Worm (Caenorhabditis elegans) whole organism, L4 larva: Measurements from ENCODE around the gene fbxb-82.

Experiments used
- F49E8.2 ChIP-seq: sonication (generic microtip); optimal IDR thresholded peaks from 2 replicates; lab custom pipeline; 2016; ENCODE audit warnings: missing compliant biosample characterization, mild to moderate bottlenecking, missing genetic modification characterization, borderline replicate concordance
- T20F7.1 ChIP-seq: fragments of 200-800 bp; sonication (Bioruptor generic); optimal IDR thresholded peaks from 2 replicates; lab custom pipeline; 2018; ENCODE audit warnings: mild to moderate bottlenecking, missing genetic modification characterization, missing compliant biosample characterization
- cey-2 ChIP-seq: sonication (generic microtip); optimal IDR thresholded peaks from 3 replicates; lab custom pipeline; 2017; ENCODE audit warnings: missing genetic modification characterization, mild to moderate bottlenecking, missing compliant biosample characterization, antibody characterized with exemption, borderline replicate concordance; ENCODE audit not compliant: insufficient read depth
- daf-12 ChIP-seq: fragments of 150-350 bp; optimal IDR thresholded peaks from 2 replicates; lab custom pipeline; 2014; ENCODE audit warnings: missing biosample characterization, missing genetic modification reagents, missing genetic modification characterization
- daf-16 ChIP-seq, 3 experiments: sonication (generic microtip); optimal IDR thresholded peaks; 2 replicates each; lab custom pipeline; 2016 to 2017; ENCODE audit warnings: missing genetic modification characterization in 3 of 3, missing genetic modification reagents in 3 of 3, mild to moderate bottlenecking in 2 of 3, missing compliant biosample characterization in 2 of 3, missing biosample characterization in 1 of 3, moderate library complexity in 1 of 3
- dmd-8 ChIP-seq: fragments of 200-800 bp; sonication (Bioruptor generic); IDR thresholded peaks from 2 replicates; pipeline ENCODE4 v1.3.6; 2022; ENCODE audit warnings: missing genetic modification characterization, missing compliant biosample characterization
- duxl-1 ChIP-seq: sonication (generic microtip); optimal IDR thresholded peaks from 2 replicates; lab custom pipeline; 2016; ENCODE audit warnings: mild to moderate bottlenecking, missing genetic modification characterization, moderate library complexity, missing compliant biosample characterization; ENCODE audit not compliant: poor library complexity
- hlh-11 ChIP-seq: fragments of 200-800 bp; sonication (Bioruptor generic); optimal IDR thresholded peaks from 2 replicates; lab custom pipeline; 2018; ENCODE audit warnings: mild to moderate bottlenecking, missing genetic modification characterization, missing compliant biosample characterization
- hmg-1.1 ChIP-seq: fragments of 200-800 bp; sonication (Bioruptor generic); IDR thresholded peaks from 2 replicates; pipeline ENCODE4 v1.3.6; 2022; ENCODE audit warnings: missing genetic modification reagents, missing genetic modification characterization, missing compliant biosample characterization
- jun-1 ChIP-seq: fragments of 150-350 bp; optimal IDR thresholded peaks from 2 replicates; lab custom pipeline; 2014; ENCODE audit warnings: missing biosample characterization, missing genetic modification reagents, missing genetic modification characterization
- lim-7 ChIP-seq: fragments of 200-800 bp; sonication (Bioruptor generic); IDR thresholded peaks from 2 replicates; pipeline ENCODE4 v1.3.6; 2022; ENCODE audit warnings: missing genetic modification characterization, missing compliant biosample characterization
- lin-13 ChIP-seq: fragments of 150-350 bp; optimal IDR thresholded peaks from 2 replicates; lab custom pipeline; 2014; ENCODE audit warnings: missing biosample characterization, missing genetic modification reagents, missing genetic modification characterization
- madf-5 ChIP-seq, 2 experiments: fragments of 200-800 bp; sonication (Bioruptor generic); IDR thresholded peaks; 2 replicates each; pipeline ENCODE4 v1.3.6; 2022; ENCODE audit warnings: missing compliant biosample characterization in 2 of 2, missing genetic modification characterization in 2 of 2
- mdl-1 ChIP-seq, 2 experiments: fragments of 150-350 bp in 1 of 2; sonication (generic microtip) in 1 of 2; optimal IDR thresholded peaks; 2 replicates each; lab custom pipeline; 2014 to 2017; ENCODE audit warnings: missing biosample characterization in 2 of 2, missing genetic modification characterization in 2 of 2
- mep-1 ChIP-seq: fragments of 150-350 bp; sonication (generic microtip); optimal IDR thresholded peaks from 3 replicates; lab custom pipeline; 2014; ENCODE audit warnings: missing biosample characterization, missing genetic modification characterization
- nhr-6 ChIP-seq: fragments of 150-350 bp; optimal IDR thresholded peaks from 2 replicates; lab custom pipeline; 2014; ENCODE audit warnings: missing biosample characterization, missing genetic modification characterization
- rbr-2 ChIP-seq: sonication (generic microtip); optimal IDR thresholded peaks from 2 replicates; lab custom pipeline; 2016; ENCODE audit warnings: missing genotype, missing genetic modification characterization, missing compliant biosample characterization
- skn-1 ChIP-seq: fragments of 150-350 bp; optimal IDR thresholded peaks from 2 replicates; lab custom pipeline; 2014; ENCODE audit warnings: missing biosample characterization, missing genetic modification characterization
- tag-97 ChIP-seq: fragments of 200-800 bp; sonication (Bioruptor generic); IDR thresholded peaks from 2 replicates; pipeline ENCODE4 v1.3.6; 2022; ENCODE audit warnings: missing genetic modification characterization, missing compliant biosample characterization
- vab-7 ChIP-seq: fragments of 200-800 bp; sonication (Bioruptor generic); IDR thresholded peaks from 2 replicates; pipeline ENCODE4 v1.3.6; 2022; ENCODE audit warnings: missing genetic modification reagents, missing genetic modification characterization, missing compliant biosample characterization

Gene fbxb-82

ce11 chrIII:94759-95330 is 48.2 kb downstream of the fbxb-82 start, which contains the start of gene pat-4 (continued):
- TF ChIP-seq daf-12 (no peak), hlh-11 (tag; lab: Kevin White, UChicago) (peak; percentile 17), rbr-2 (tag; lab: Kevin White, UChicago) (peak; percentile 2), lin-13 (GFP tag; lab: Kevin White, UChicago) (no peak), vab-7 (GFP tag; lab: Robert Waterston, UW) (no peak), madf-5 (GFP tag; IDR thresholded peaks at IDR 0.05; lab: Robert Waterston, UW) (no peak), nhr-6 (peak; percentile 12), duxl-1 (tag; lab: Kevin White, UChicago) (no peak), daf-16 (GFP tag; optimal IDR thresholded peaks at IDR 0.05; lab: Kevin White, UChicago) (no peak), daf-16 (tag; optimal IDR thresholded peaks at IDR 0.05; lab: Kevin White, UChicago) (peak; percentile 21), skn-1 (tag; lab: Kevin White, UChicago) (no peak), mdl-1 (tag; optimal IDR thresholded peaks at IDR 0.05; lab: Kevin White, UChicago) (peak in 1 of 2 experiments; percentile 39), tag-97 (GFP tag; lab: Robert Waterston, UW) (no peak), dmd-8 (GFP tag; lab: Robert Waterston, UW) (0 out of 2 replicates have a peak, but pooled peaks have one; percentile 28), mep-1 (tag; lab: Kevin White, UChicago) (peak; percentile 42), hmg-1.1 (GFP tag; lab: Robert Waterston, UW) (peak; percentile 91)

ce11 chrIII:92247-92646 is 50.8 kb downstream of the fbxb-82 start:
- TF ChIP-seq lim-7 (GFP tag; lab: Robert Waterston, UW) (no peak), F49E8.2 (no peak), cey-2 (tag; lab: Kevin White, UChicago) (no peak), T20F7.1 (GFP tag; lab: Kevin White, UChicago) (no peak), nhr-6 (no peak), jun-1 (tag; lab: Kevin White, UChicago) (no peak)
